Worm (Caenorhabditis elegans) whole organism, L1 larva: ENCODE measurements around the gene sri-50.
A peak's percentile ranks its signal among the peaks of the same experiment; 100 is the strongest.

Source experiments
- C34B4.2 ChIP-seq: sonication (generic microtip); optimal IDR thresholded peaks from 2 replicates; lab custom pipeline; 2017; ENCODE audit warnings: mild to moderate bottlenecking, missing genetic modification characterization, missing compliant biosample characterization
- F16B12.6 ChIP-seq: fragments of 150-350 bp; optimal IDR thresholded peaks from 2 replicates; lab custom pipeline; 2014; ENCODE audit warnings: missing biosample characterization, missing genetic modification characterization
- alr-1 ChIP-seq: fragments of 200-800 bp; sonication (Bioruptor generic); optimal IDR thresholded peaks from 2 replicates; lab custom pipeline; 2018; ENCODE audit warnings: borderline replicate concordance, mild to moderate bottlenecking, missing genetic modification characterization, missing compliant biosample characterization
- ama-1 ChIP-seq: fragments of 150-350 bp; optimal IDR thresholded peaks from 2 replicates; lab custom pipeline; 2014
- blmp-1 ChIP-seq: fragments of 150-350 bp; optimal IDR thresholded peaks from 2 replicates; lab custom pipeline; 2014; ENCODE audit warnings: missing biosample characterization, missing genetic modification characterization
- ceh-82 ChIP-seq, 3 experiments: fragments of 150-350 bp in 1 of 3; sonication (generic microtip) in 2 of 3; optimal IDR thresholded peaks; 2 replicates each; lab custom pipeline; 2014 to 2017; ENCODE audit warnings: missing biosample characterization in 3 of 3, missing genetic modification characterization in 3 of 3
- ceh-90 ChIP-seq: sonication (generic microtip); optimal IDR thresholded peaks from 2 replicates; lab custom pipeline; 2016; ENCODE audit warnings: missing genetic modification characterization, missing compliant biosample characterization
- efl-1 ChIP-seq, 4 experiments: fragments of 150-350 bp; optimal IDR thresholded peaks in 3 of 4; peaks in 1 of 4; 1 replicate in 1 of 4; 2 replicates in 3 of 4; lab custom pipeline; 2014; ENCODE audit warnings: missing biosample characterization in 2 of 4, missing genetic modification characterization in 2 of 4, missing genetic modification reagents in 2 of 4
- elt-2 ChIP-seq: sonication (generic microtip); optimal IDR thresholded peaks from 2 replicates; lab custom pipeline; 2016; ENCODE audit warnings: missing genetic modification characterization, mild to moderate bottlenecking, inconsistent platforms, missing compliant biosample characterization, missing genetic modification reagents
- elt-3 ChIP-seq, 6 experiments: fragments of 150-350 bp in 1 of 6; sonication (generic microtip); optimal IDR thresholded peaks; 2 replicates each; lab custom pipeline; 2017 to 2018; ENCODE audit warnings: missing biosample characterization in 6 of 6, missing genetic modification characterization in 6 of 6, inconsistent platforms in 1 of 6
- ets-5 ChIP-seq: fragments of 200-800 bp; sonication (Bioruptor generic); IDR thresholded peaks from 2 replicates; pipeline ENCODE4 v1.3.6; 2022; ENCODE audit warnings: missing genetic modification characterization, missing compliant biosample characterization
- fkh-4 ChIP-seq: sonication (generic microtip); optimal IDR thresholded peaks from 2 replicates; lab custom pipeline; 2016; ENCODE audit warnings: missing compliant biosample characterization, missing genetic modification characterization, borderline replicate concordance
- fos-1 ChIP-seq: fragments of 150-350 bp; optimal IDR thresholded peaks from 2 replicates; lab custom pipeline; 2014; ENCODE audit warnings: missing biosample characterization, missing genetic modification characterization
- isw-1 ChIP-seq: fragments of 200-800 bp; sonication (Bioruptor generic); IDR thresholded peaks from 2 replicates; pipeline ENCODE4 v1.3.6; 2022; ENCODE audit warnings: missing genetic modification characterization, missing compliant biosample characterization
- jun-1 ChIP-seq: fragments of 150-350 bp; optimal IDR thresholded peaks from 2 replicates; lab custom pipeline; 2014; ENCODE audit warnings: missing biosample characterization, missing genetic modification reagents, missing genetic modification characterization
- lin-35 ChIP-seq, 2 experiments: fragments of 150-350 bp; optimal IDR thresholded peaks; 2 replicates each; lab custom pipeline; 2014; ENCODE audit warnings: missing biosample characterization in 2 of 2, missing genetic modification characterization in 2 of 2, missing genetic modification reagents in 2 of 2
- lin-39 ChIP-seq: fragments of 150-350 bp; optimal IDR thresholded peaks from 2 replicates; lab custom pipeline; 2014; ENCODE audit warnings: missing biosample characterization, missing genetic modification reagents, missing genetic modification characterization
- mep-1 ChIP-seq: fragments of 150-350 bp; optimal IDR thresholded peaks from 2 replicates; lab custom pipeline; 2014; ENCODE audit warnings: missing biosample characterization, missing genetic modification characterization
- nhr-20 ChIP-seq: sonication (generic microtip); optimal IDR thresholded peaks from 2 replicates; lab custom pipeline; 2016; ENCODE audit warnings: mild to moderate bottlenecking, missing genetic modification characterization, missing compliant biosample characterization
- nhr-237 ChIP-seq: fragments of 150-350 bp; optimal IDR thresholded peaks from 2 replicates; lab custom pipeline; 2014; ENCODE audit warnings: missing biosample characterization, missing genetic modification characterization
- nhr-76 ChIP-seq: sonication (generic microtip); optimal IDR thresholded peaks from 2 replicates; lab custom pipeline; 2017; ENCODE audit warnings: missing biosample characterization, missing genetic modification characterization
- nhr-77 ChIP-seq: fragments of 150-350 bp; optimal IDR thresholded peaks from 2 replicates; lab custom pipeline; 2014; ENCODE audit warnings: missing biosample characterization, missing genetic modification characterization
- nhr-84 ChIP-seq: sonication (generic microtip); optimal IDR thresholded peaks from 2 replicates; lab custom pipeline; 2017; ENCODE audit warnings: missing biosample characterization, missing genetic modification characterization
- nhr-85 ChIP-seq: sonication (generic microtip); peaks from one replicate; lab custom pipeline; 2016; ENCODE audit warnings: missing genetic modification characterization, inconsistent platforms, missing compliant biosample characterization
- nhr-90 ChIP-seq: sonication (generic microtip); optimal IDR thresholded peaks from 2 replicates; lab custom pipeline; 2016; ENCODE audit warnings: mild to moderate bottlenecking, missing genetic modification characterization, missing compliant biosample characterization; ENCODE audit not compliant: poor library complexity
- pqm-1 ChIP-seq: sonication (generic microtip); optimal IDR thresholded peaks from 3 replicates; lab custom pipeline; 2017; ENCODE audit warnings: missing biosample characterization, missing genetic modification characterization
- rnt-1 ChIP-seq: sonication (generic microtip); optimal IDR thresholded peaks from 2 replicates; lab custom pipeline; 2016; ENCODE audit warnings: mild to moderate bottlenecking, missing genetic modification characterization, moderate library complexity, missing compliant biosample characterization
- sptf-1 ChIP-seq: fragments of 150-350 bp; optimal IDR thresholded peaks from 2 replicates; lab custom pipeline; 2014; ENCODE audit warnings: missing biosample characterization, missing genetic modification characterization
- tlp-1 ChIP-seq: fragments of 150-350 bp; optimal IDR thresholded peaks from 2 replicates; lab custom pipeline; 2014; ENCODE audit warnings: missing biosample characterization, missing genetic modification characterization
- unc-86 ChIP-seq: sonication (generic microtip); optimal IDR thresholded peaks from 2 replicates; lab custom pipeline; 2016; ENCODE audit warnings: missing genetic modification characterization, missing compliant biosample characterization
- zag-1 ChIP-seq: fragments of 150-350 bp; optimal IDR thresholded peaks from 2 replicates; lab custom pipeline; 2014; ENCODE audit warnings: missing biosample characterization, missing genetic modification characterization

Gene sri-50

ce11 chrII:3240207-3240606, 36.7 kb downstream of the sri-50 start, which contains the start of gene C17F4.3:
Gene C17F4.3 (plus strand): TSS chrII:3240507.
- TF ChIP-seq sptf-1 (tag; lab: Kevin White, UChicago): no peak
- peak; percentile 87 for TF ChIP-seq blmp-1 (tag; lab: Kevin White, UChicago)
- TF ChIP-seq, all 84 proteins: peak for 1

- TF ChIP-seq fos-1 (tag; lab: Kevin White, UChicago) (no peak), blmp-1 (tag; lab: Kevin White, UChicago) (peak; percentile 99), efl-1 (optimal IDR thresholded peaks at IDR 0.05; lab: Kevin White, UChicago) (no peak), efl-1 (GFP tag; optimal IDR thresholded peaks at IDR 0.05 in 1 of 2; lab: Kevin White, UChicago) (no peak), elt-3 (tag; optimal IDR thresholded peaks at IDR 0.05; lab: Kevin White, UChicago) (peak in 2 of 6 experiments; percentile 50 to 77), nhr-84 (tag; lab: Kevin White, UChicago) (no peak)
Measured at ce11 chrII:3241842-3242241, 38.3 kb downstream of the sri-50 start.

ce11 chrII:3244070-3244469, 40.6 kb downstream of the sri-50 start, which contains the start of gene C17F4.12:
Gene C17F4.12 (minus strand): TSS chrII:3244170.
- no peak for TF ChIP-seq nhr-237 (tag; lab: Kevin White, UChicago)
- TF ChIP-seq blmp-1 (tag; lab: Kevin White, UChicago): peak; percentile 85
- peak in 1 of 6 experiments; percentile 9 for TF ChIP-seq elt-3 (tag; optimal IDR thresholded peaks at IDR 0.05; lab: Kevin White, UChicago)
- TF ChIP-seq zag-1: no peak
- TF ChIP-seq nhr-76 (tag; lab: Kevin White, UChicago): no peak
- no peak for TF ChIP-seq ceh-82 (tag; optimal IDR thresholded peaks at IDR 0.05; lab: Kevin White, UChicago)
- no peak for TF ChIP-seq rnt-1 (tag; lab: Kevin White, UChicago)

- TF ChIP-seq nhr-85 (no peak), nhr-237 (tag; lab: Kevin White, UChicago) (no peak), unc-86 (tag; lab: Kevin White, UChicago) (no peak), fkh-4 (tag; lab: Kevin White, UChicago) (no peak), ceh-82 (tag; optimal IDR thresholded peaks at IDR 0.05; lab: Kevin White, UChicago) (no peak), lin-39 (tag; lab: Kevin White, UChicago) (no peak)
Measured at ce11 chrII:3244758-3245157, 41.2 kb downstream of the sri-50 start.

ce11 chrII:3245836-3246235, 42.3 kb downstream of the sri-50 start, which contains the start of gene C17F4.7:
Gene C17F4.7 (minus strand): TSS chrII:3246015.
- TF ChIP-seq zag-1 (no peak), lin-35 (GFP tag; optimal IDR thresholded peaks at IDR 0.05; lab: Kevin White, UChicago) (peak in 1 of 2 experiments; percentile 34), pqm-1 (tag; lab: Kevin White, UChicago) (peak; percentile 62), tlp-1 (peak; percentile 69), nhr-85 (no peak), jun-1 (tag; lab: Kevin White, UChicago) (peak; percentile 38), elt-2 (peak; percentile 98), nhr-20 (tag; lab: Kevin White, UChicago) (no peak), nhr-90 (tag; lab: Kevin White, UChicago) (peak; percentile 37)
- TF ChIP-seq, all 84 proteins: peak for 6

ce11 chrII:3247556-3247955, 44.0 kb downstream of the sri-50 start:
- no peak for TF ChIP-seq mep-1 (tag; lab: Kevin White, UChicago)
- no peak for TF ChIP-seq ceh-90
- TF ChIP-seq efl-1 (optimal IDR thresholded peaks at IDR 0.05; lab: Kevin White, UChicago): no peak
- no peak for TF ChIP-seq efl-1 (GFP tag; optimal IDR thresholded peaks at IDR 0.05 in 1 of 2; lab: Kevin White, UChicago)
- TF ChIP-seq isw-1 (GFP tag; lab: Robert Waterston, UW): no peak
- TF ChIP-seq lin-35 (GFP tag; optimal IDR thresholded peaks at IDR 0.05; lab: Kevin White, UChicago): no peak
- no peak for TF ChIP-seq nhr-77 (tag; lab: Kevin White, UChicago)
- TF ChIP-seq F16B12.6 (tag; lab: Kevin White, UChicago): no peak
- TF ChIP-seq alr-1 (tag; lab: Kevin White, UChicago): no peak
- TF ChIP-seq sptf-1 (tag; lab: Kevin White, UChicago): no peak
- TF ChIP-seq ama-1 (lab: Kevin White, UChicago): no peak
- TF ChIP-seq C34B4.2 (tag; lab: Kevin White, UChicago): no peak
- TF ChIP-seq tlp-1: no peak
- no peak for TF ChIP-seq ets-5
